Worm (Caenorhabditis elegans) whole organism, midembryonic: ENCODE results near the gene nspb-5.

ENCODE experiments used
- T22C8.4 ChIP-seq: fragments of 200-800 bp; sonication (Bioruptor generic); IDR thresholded peaks from 2 replicates; pipeline ENCODE4 v1.3.6; 2022; ENCODE audit warnings: missing genetic modification characterization, missing compliant biosample characterization
- cog-1 ChIP-seq: sonication (generic microtip); optimal IDR thresholded peaks from 2 replicates; lab custom pipeline; 2016; ENCODE audit warnings: missing genetic modification characterization, missing compliant biosample characterization
- flt-1 ChIP-seq: fragments of 200-800 bp; sonication (Bioruptor generic); IDR thresholded peaks from 2 replicates; pipeline ENCODE4 v1.3.6; 2022; ENCODE audit warnings: missing genetic modification characterization, missing compliant biosample characterization
- klf-2 ChIP-seq: fragments of 200-800 bp; sonication (Bioruptor generic); conservative IDR thresholded peaks from 2 replicates; pipeline ENCODE4 v1.3.6; 2022; ENCODE audit warnings: missing genetic modification reagents, missing genetic modification characterization, missing compliant biosample characterization
- med-1 ChIP-seq: sonication (generic microtip); optimal IDR thresholded peaks from 2 replicates; lab custom pipeline; 2017; ENCODE audit warnings: missing genetic modification characterization, mild to moderate bottlenecking, missing compliant biosample characterization, antibody characterized with exemption, missing genetic modification reagents; ENCODE audit not compliant: insufficient read depth
- ref-1 ChIP-seq: fragments of 200-800 bp; sonication (Bioruptor generic); conservative IDR thresholded peaks from 2 replicates; pipeline ENCODE4 v1.3.6; 2022; ENCODE audit warnings: missing genetic modification reagents, missing genetic modification characterization, missing compliant biosample characterization
- tab-1 ChIP-seq: fragments of 200-800 bp; sonication (Bioruptor generic); IDR thresholded peaks from 2 replicates; pipeline ENCODE4 v1.3.6; 2022; ENCODE audit warnings: missing genetic modification characterization, missing compliant biosample characterization
- ztf-23 ChIP-seq: fragments of 200-800 bp; sonication (Bioruptor generic); IDR thresholded peaks from 2 replicates; pipeline ENCODE4 v1.3.6; 2022; ENCODE audit warnings: missing genetic modification reagents, missing genetic modification characterization, missing compliant biosample characterization
- ztf-29 ChIP-seq: fragments of 200-800 bp; sonication (Bioruptor generic); IDR thresholded peaks from 2 replicates; pipeline ENCODE4 v1.3.6; 2022; ENCODE audit warnings: missing genetic modification reagents, missing genetic modification characterization, missing compliant biosample characterization

DNA sequence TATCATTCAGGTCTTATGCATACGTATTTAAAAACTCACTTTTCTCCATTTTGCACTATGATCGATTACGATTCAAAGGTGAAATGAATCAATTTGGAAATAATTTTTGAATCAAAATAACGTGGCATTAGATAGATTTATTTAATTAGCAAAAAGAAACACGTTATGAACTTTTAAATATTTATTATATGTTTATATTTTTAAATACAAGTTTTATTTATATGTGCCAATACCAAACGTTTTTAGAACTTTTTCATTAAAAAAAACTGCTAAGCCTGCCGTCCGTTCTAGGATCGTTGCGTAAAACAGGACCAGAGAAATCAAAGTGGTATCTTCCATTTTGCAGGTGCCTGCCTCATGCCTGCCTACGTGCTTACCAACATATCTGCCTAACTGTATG is 1.5 kb upstream of the nspb-5 start, which contains the start of gene F38A5.6:
- TF ChIP-seq flt-1: no peak
- no peak for TF ChIP-seq tab-1 (GFP tag; lab: Robert Waterston, UW)
- no peak for TF ChIP-seq ref-1 (GFP tag; lab: Robert Waterston, UW)
- TF ChIP-seq cog-1: no peak
- TF ChIP-seq ztf-23 (GFP tag; lab: Robert Waterston, UW): no peak
- no peak for TF ChIP-seq ztf-29
- no peak for TF ChIP-seq med-1 (GFP tag; lab: Kevin White, UChicago)
- no peak for TF ChIP-seq T22C8.4 (GFP tag; lab: Robert Waterston, UW)
- no peak for TF ChIP-seq klf-2
